Worm (Caenorhabditis elegans) whole organism, late embryonic: ENCODE data around the gene fbxa-100.
A peak's percentile ranks its signal among the peaks of the same experiment; 100 is the strongest.

Source experiments
- C08G9.2 ChIP-seq: sonication (generic microtip); optimal IDR thresholded peaks from 2 replicates; lab custom pipeline; 2016; ENCODE audit warnings: mild to moderate bottlenecking, missing genetic modification characterization, moderate library complexity, missing compliant biosample characterization
- C38D4.7 ChIP-seq: fragments of 200-800 bp; sonication (Bioruptor generic); optimal IDR thresholded peaks from 2 replicates; lab custom pipeline; 2018; ENCODE audit warnings: mild to moderate bottlenecking, missing genetic modification characterization, moderate library complexity, missing compliant biosample characterization
- F13H6.1 ChIP-seq: sonication (generic microtip); optimal IDR thresholded peaks from 2 replicates; lab custom pipeline; 2016; ENCODE audit warnings: missing genetic modification characterization, missing compliant biosample characterization
- K09A11.1 ChIP-seq: sonication (generic microtip); optimal IDR thresholded peaks from 2 replicates; lab custom pipeline; 2017; ENCODE audit warnings: antibody characterized with exemption, mild to moderate bottlenecking, missing genetic modification characterization, missing compliant biosample characterization; ENCODE audit not compliant: insufficient read depth
- T23F11.4 ChIP-seq: fragments of 200-800 bp; sonication (Bioruptor generic); optimal IDR thresholded peaks from 2 replicates; lab custom pipeline; 2018; ENCODE audit warnings: mild to moderate bottlenecking, missing genetic modification characterization, missing compliant biosample characterization
- ahr-1 ChIP-seq: sonication (generic microtip); optimal IDR thresholded peaks from 2 replicates; lab custom pipeline; 2016; ENCODE audit warnings: missing genetic modification characterization, missing compliant biosample characterization
- ama-1 ChIP-seq: fragments of 150-350 bp; optimal IDR thresholded peaks from 2 replicates; lab custom pipeline; 2014
- ceh-14 ChIP-seq: sonication (generic microtip); optimal IDR thresholded peaks from 2 replicates; lab custom pipeline; 2016; ENCODE audit warnings: missing genotype, missing genetic modification characterization, missing compliant biosample characterization
- ceh-19 ChIP-seq: fragments of 200-800 bp; sonication (Bioruptor generic); optimal IDR thresholded peaks from 2 replicates; lab custom pipeline; 2018; ENCODE audit warnings: mild to moderate bottlenecking, missing genetic modification characterization, missing compliant biosample characterization
- ceh-2 ChIP-seq: sonication (generic microtip); optimal IDR thresholded peaks from 2 replicates; lab custom pipeline; 2016; ENCODE audit warnings: missing genotype, missing genetic modification characterization, missing compliant biosample characterization
- ceh-30 ChIP-seq: fragments of 150-350 bp; optimal IDR thresholded peaks from 2 replicates; lab custom pipeline; 2014; ENCODE audit warnings: missing biosample characterization, missing genetic modification characterization
- ceh-31 ChIP-seq: sonication (generic microtip); optimal IDR thresholded peaks from 2 replicates; lab custom pipeline; 2016; ENCODE audit warnings: missing genetic modification characterization, missing compliant biosample characterization
- ceh-34 ChIP-seq: sonication (generic microtip); optimal IDR thresholded peaks from 2 replicates; lab custom pipeline; 2016; ENCODE audit warnings: mild to moderate bottlenecking, missing genetic modification characterization, missing compliant biosample characterization
- ceh-48 ChIP-seq: sonication (generic microtip); optimal IDR thresholded peaks from 2 replicates; lab custom pipeline; 2016; ENCODE audit warnings: missing genetic modification characterization, inconsistent platforms, missing compliant biosample characterization
- dmd-4 ChIP-seq: sonication (generic microtip); optimal IDR thresholded peaks from 2 replicates; lab custom pipeline; 2016; ENCODE audit warnings: borderline replicate concordance, missing genetic modification characterization, missing compliant biosample characterization
- dve-1 ChIP-seq: sonication (generic microtip); optimal IDR thresholded peaks from 2 replicates; lab custom pipeline; 2017; ENCODE audit warnings: antibody characterized with exemption, mild to moderate bottlenecking, missing genetic modification characterization, missing compliant biosample characterization
- elt-2 ChIP-seq: sonication (generic microtip); optimal IDR thresholded peaks from 2 replicates; lab custom pipeline; 2016; ENCODE audit warnings: missing genetic modification reagents, missing genetic modification characterization, missing compliant biosample characterization
- ets-4 ChIP-seq: sonication (generic microtip); optimal IDR thresholded peaks from 2 replicates; lab custom pipeline; 2016; ENCODE audit warnings: missing genetic modification characterization, missing compliant biosample characterization
- eyg-1 ChIP-seq: sonication (generic microtip); optimal IDR thresholded peaks from 2 replicates; lab custom pipeline; 2016; ENCODE audit warnings: missing genotype, missing genetic modification characterization, missing compliant biosample characterization
- fax-1 ChIP-seq: sonication (generic microtip); optimal IDR thresholded peaks from 2 replicates; lab custom pipeline; 2016; ENCODE audit warnings: missing genotype, missing genetic modification characterization, missing compliant biosample characterization
- fkh-10 ChIP-seq: fragments of 150-350 bp; optimal IDR thresholded peaks from 2 replicates; lab custom pipeline; 2014; ENCODE audit warnings: missing biosample characterization, missing genetic modification reagents, missing genetic modification characterization
- gmeb-2 ChIP-seq: sonication (generic microtip); optimal IDR thresholded peaks from 2 replicates; lab custom pipeline; 2016; ENCODE audit warnings: missing genetic modification characterization, inconsistent platforms, missing compliant biosample characterization
- hlh-13 ChIP-seq: fragments of 200-800 bp; sonication (Bioruptor generic); optimal IDR thresholded peaks from 2 replicates; lab custom pipeline; 2018; ENCODE audit warnings: mild to moderate bottlenecking, missing genetic modification characterization, missing compliant biosample characterization
- hlh-6 ChIP-seq: sonication (generic microtip); optimal IDR thresholded peaks from 2 replicates; lab custom pipeline; 2016; ENCODE audit warnings: missing genotype, missing genetic modification characterization, missing compliant biosample characterization
- hlh-8 ChIP-seq: sonication (generic microtip); optimal IDR thresholded peaks from 2 replicates; lab custom pipeline; 2016; ENCODE audit warnings: missing genotype, missing genetic modification characterization, missing compliant biosample characterization
- lim-6 ChIP-seq: sonication (generic microtip); optimal IDR thresholded peaks from 2 replicates; lab custom pipeline; 2016; ENCODE audit warnings: missing genetic modification characterization, missing compliant biosample characterization
- mec-3 ChIP-seq: sonication (generic microtip); optimal IDR thresholded peaks from 2 replicates; lab custom pipeline; 2016; ENCODE audit warnings: borderline replicate concordance, missing genetic modification characterization, missing compliant biosample characterization
- nhr-232 ChIP-seq: sonication (generic microtip); optimal IDR thresholded peaks from 2 replicates; lab custom pipeline; 2016; ENCODE audit warnings: missing genetic modification characterization, missing compliant biosample characterization
- npax-4 ChIP-seq: sonication (generic microtip); optimal IDR thresholded peaks from 2 replicates; lab custom pipeline; 2016; ENCODE audit warnings: missing genetic modification characterization, missing compliant biosample characterization
- odd-2 ChIP-seq: sonication (generic microtip); optimal IDR thresholded peaks from 2 replicates; lab custom pipeline; 2017; ENCODE audit warnings: antibody characterized with exemption, mild to moderate bottlenecking, missing genetic modification characterization, missing compliant biosample characterization
- pag-3 ChIP-seq: sonication (generic microtip); optimal IDR thresholded peaks from 2 replicates; lab custom pipeline; 2016; ENCODE audit warnings: missing compliant biosample characterization, missing genetic modification characterization, borderline replicate concordance
- pat-9 ChIP-seq: fragments of 200-800 bp; sonication (Bioruptor generic); optimal IDR thresholded peaks from 2 replicates; lab custom pipeline; 2018; ENCODE audit warnings: mild to moderate bottlenecking, missing genetic modification characterization, moderate library complexity, missing compliant biosample characterization
- pha-4 ChIP-seq: fragments of 150-350 bp; optimal IDR thresholded peaks from 2 replicates; lab custom pipeline; 2018; ENCODE audit warnings: missing biosample characterization, missing genetic modification reagents, missing genetic modification characterization
- pqm-1 ChIP-seq: sonication (generic microtip); optimal IDR thresholded peaks from 2 replicates; lab custom pipeline; 2016; ENCODE audit warnings: missing genetic modification characterization, missing compliant biosample characterization
- pros-1 ChIP-seq: fragments of 150-350 bp; optimal IDR thresholded peaks from 2 replicates; lab custom pipeline; 2014; ENCODE audit warnings: missing biosample characterization, missing genetic modification reagents, missing genetic modification characterization
- ref-2 ChIP-seq: sonication (generic microtip); optimal IDR thresholded peaks from 2 replicates; lab custom pipeline; 2016; ENCODE audit warnings: missing genetic modification characterization, missing compliant biosample characterization
- rnt-1 ChIP-seq: sonication (generic microtip); optimal IDR thresholded peaks from 2 replicates; lab custom pipeline; 2016; ENCODE audit warnings: missing genetic modification characterization, missing compliant biosample characterization
- sdc-2 ChIP-seq: sonication (generic microtip); optimal IDR thresholded peaks from 2 replicates; lab custom pipeline; 2016; ENCODE audit warnings: missing genotype, missing genetic modification characterization, missing compliant biosample characterization
- sox-2 ChIP-seq: fragments of 200-800 bp; sonication (Bioruptor generic); IDR thresholded peaks from 2 replicates; pipeline ENCODE4 v1.3.6; 2022; ENCODE audit warnings: missing genetic modification reagents, missing genetic modification characterization, missing compliant biosample characterization
- sox-4 ChIP-seq: sonication (generic microtip); optimal IDR thresholded peaks from 2 replicates; lab custom pipeline; 2017; ENCODE audit warnings: mild to moderate bottlenecking, missing genetic modification characterization, inconsistent platforms, missing compliant biosample characterization
- syd-9 ChIP-seq: sonication (generic microtip); optimal IDR thresholded peaks from 2 replicates; lab custom pipeline; 2016; ENCODE audit warnings: mild to moderate bottlenecking, missing genetic modification characterization, moderate library complexity, missing compliant biosample characterization
- tbx-7 ChIP-seq: sonication (generic microtip); optimal IDR thresholded peaks from 2 replicates; lab custom pipeline; 2016; ENCODE audit warnings: missing genotype, missing genetic modification characterization, missing compliant biosample characterization
- ttx-3 ChIP-seq: sonication (generic microtip); optimal IDR thresholded peaks from 2 replicates; lab custom pipeline; 2016; ENCODE audit warnings: missing genetic modification reagents, missing genetic modification characterization, missing compliant biosample characterization
- unc-42 ChIP-seq: sonication (generic microtip); optimal IDR thresholded peaks from 2 replicates; lab custom pipeline; 2016; ENCODE audit warnings: missing genotype, missing genetic modification characterization, missing compliant biosample characterization
- zip-5 ChIP-seq: sonication (generic microtip); optimal IDR thresholded peaks from 2 replicates; lab custom pipeline; 2016; ENCODE audit warnings: missing genetic modification characterization, missing compliant biosample characterization
- ztf-16 ChIP-seq: sonication (generic microtip); optimal IDR thresholded peaks from 2 replicates; lab custom pipeline; 2017; ENCODE audit warnings: missing genetic modification characterization, missing compliant biosample characterization

The fbxa-100 gene

DNA sequence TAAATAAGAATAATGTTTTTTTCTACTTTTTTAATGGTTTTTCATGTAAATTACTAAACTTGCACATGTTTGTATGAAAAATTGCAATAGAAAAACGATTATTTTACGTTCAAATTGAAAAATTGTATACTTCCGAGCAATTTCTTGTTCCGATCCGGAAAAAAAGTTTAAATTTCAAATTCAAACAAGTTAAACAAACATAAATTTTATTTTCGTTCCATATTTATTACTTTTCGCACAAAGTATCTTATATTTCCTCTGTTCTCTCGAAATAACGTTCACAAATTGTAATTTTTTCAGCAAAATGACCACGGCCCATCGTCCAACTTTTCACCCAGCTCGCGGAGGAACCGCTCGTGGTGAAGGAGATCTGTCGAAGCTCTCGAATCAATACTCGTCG lies 38.8 kb downstream of the fbxa-100 start, which contains the start of gene cwc-15:
Gene cwc-15 (plus strand): TSS at position 301 of the 400 bp plus-strand sequence.
- no peak for TF ChIP-seq ceh-34 (tag; lab: Kevin White, UChicago)

DNA sequence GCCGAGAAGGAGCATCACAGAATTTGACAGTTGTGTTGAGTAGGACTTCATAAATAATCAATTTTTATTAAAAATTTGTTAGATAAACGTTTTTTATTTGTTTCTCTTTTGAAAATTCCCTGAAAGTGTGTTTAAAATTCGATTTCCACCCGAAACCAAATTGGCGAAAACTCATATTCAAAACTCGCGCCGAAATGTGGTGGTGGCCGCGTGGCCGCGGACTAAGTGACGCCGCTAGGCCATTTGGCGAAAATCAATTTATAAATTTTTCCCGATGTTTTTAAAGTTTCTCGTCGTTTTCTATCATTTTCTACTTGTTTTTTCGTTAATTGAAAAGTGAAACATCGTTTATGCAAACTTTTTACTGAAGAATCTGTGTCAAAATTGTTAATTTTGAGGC lies 39.3 kb downstream of the fbxa-100 start:
- TF ChIP-seq npax-4 (tag; lab: Kevin White, UChicago) (no peak), mec-3 (tag; lab: Kevin White, UChicago) (no peak), tbx-7 (tag; lab: Kevin White, UChicago) (peak; percentile 85), sdc-2 (tag; lab: Kevin White, UChicago) (peak; percentile 47), fkh-10 (GFP tag; lab: Kevin White, UChicago) (no peak), gmeb-2 (tag; lab: Kevin White, UChicago) (peak; percentile 23), F13H6.1 (tag; lab: Kevin White, UChicago) (peak; percentile 35), odd-2 (no peak), nhr-232 (tag; lab: Kevin White, UChicago) (no peak), sox-2 (no peak), ceh-14 (peak; percentile 72), rnt-1 (tag; lab: Kevin White, UChicago) (peak; percentile 28), hlh-13 (GFP tag; lab: Kevin White, UChicago) (no peak), ama-1 (lab: Kevin White, UChicago) (no peak), ceh-19 (GFP tag; lab: Kevin White, UChicago) (no peak), dmd-4 (no peak), lim-6 (tag; lab: Kevin White, UChicago) (peak; percentile 57), ets-4 (tag; lab: Kevin White, UChicago) (peak; percentile 72), syd-9 (tag; lab: Kevin White, UChicago) (no peak), unc-42 (tag; lab: Kevin White, UChicago) (peak; percentile 58), ceh-31 (tag; lab: Kevin White, UChicago) (peak; percentile 93), ref-2 (peak; percentile 53), ttx-3 (tag; lab: Kevin White, UChicago) (no peak), pag-3 (tag; lab: Kevin White, UChicago) (no peak), ceh-2 (tag; lab: Kevin White, UChicago) (peak; percentile 90), fax-1 (tag; lab: Kevin White, UChicago) (peak; percentile 43), ceh-48 (tag; lab: Kevin White, UChicago) (peak; percentile 29), zip-5 (tag; lab: Kevin White, UChicago) (peak; percentile 68), ztf-16 (tag; lab: Kevin White, UChicago) (peak; percentile 6), elt-2 (tag; lab: Kevin White, UChicago) (peak; percentile 38), pros-1 (tag; lab: Kevin White, UChicago) (no peak), pha-4 (tag; lab: Kevin White, UChicago) (no peak), dve-1 (tag; lab: Kevin White, UChicago) (no peak), K09A11.1 (tag; lab: Kevin White, UChicago) (no peak), hlh-8 (tag; lab: Kevin White, UChicago) (peak; percentile 74), ceh-34 (tag; lab: Kevin White, UChicago) (peak; percentile 57), C08G9.2 (tag; lab: Kevin White, UChicago) (peak; percentile 94), C38D4.7 (GFP tag; lab: Kevin White, UChicago) (no peak), ahr-1 (no peak), pat-9 (tag; lab: Kevin White, UChicago) (no peak)
- TF ChIP-seq, all 69 proteins: peak for 20

DNA sequence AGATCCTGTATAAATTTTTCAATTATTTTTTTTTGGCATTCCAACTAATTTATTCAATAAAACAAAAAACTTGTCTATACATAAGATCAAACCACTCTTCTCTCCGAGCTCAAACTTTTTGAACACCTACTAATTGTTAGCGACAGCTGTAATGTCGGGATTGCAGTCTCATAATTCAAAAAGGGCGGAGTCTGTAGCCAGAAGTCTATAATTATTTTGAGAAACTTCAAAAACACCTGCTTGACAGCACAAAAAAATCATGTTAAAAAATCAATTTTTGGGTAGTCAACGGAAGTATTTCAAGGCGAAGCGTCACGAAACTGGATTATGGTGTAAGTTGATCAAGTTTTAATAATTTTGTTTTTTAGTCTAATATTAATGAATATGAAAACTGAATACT lies 41.9 kb downstream of the fbxa-100 start, which contains the start of gene srx-44:
Gene srx-44 (plus strand): TSS at position 301 of the 400 bp plus-strand sequence.
- TF ChIP-seq hlh-6 = no peak
- no peak for TF ChIP-seq ceh-30 (tag; lab: Kevin White, UChicago)
- no peak for TF ChIP-seq npax-4 (tag; lab: Kevin White, UChicago)
- TF ChIP-seq pat-9 (tag; lab: Kevin White, UChicago) = no peak
- TF ChIP-seq sox-4 (tag; lab: Kevin White, UChicago) = no peak
- TF ChIP-seq eyg-1 (tag; lab: Kevin White, UChicago) = no peak
- no peak for TF ChIP-seq T23F11.4 (GFP tag; lab: Kevin White, UChicago)
- no peak for TF ChIP-seq pqm-1 (tag; lab: Kevin White, UChicago)
- TF ChIP-seq dmd-4 = no peak
- TF ChIP-seq ttx-3 (tag; lab: Kevin White, UChicago) = no peak
- TF ChIP-seq unc-42 (tag; lab: Kevin White, UChicago) = no peak
- no peak for TF ChIP-seq ets-4 (tag; lab: Kevin White, UChicago)
